Worm (Caenorhabditis elegans): ENCODE measurements around the gene F40G9.14.

- no peak for TF ChIP-seq dao-5 (tag; optimal IDR thresholded peaks at IDR 0.05)
- no peak for TF ChIP-seq him-1 (tag; optimal IDR thresholded peaks at IDR 0.05)
- no peak for TF ChIP-seq W03F9.2 (tag; optimal IDR thresholded peaks at IDR 0.05)
These were observed 46.0 kb downstream of the F40G9.14 start for ce11 chrIII:131627-132026.
